Fruit fly (Drosophila melanogaster) whole organism, embryonic: ENCODE measurements around the gene Ire1.
A peak's percentile ranks its signal among the peaks of the same experiment; 100 is the strongest.

ENCODE experiments used
- Asciz ChIP-seq: fragments of 200-800 bp; sonication (Bioruptor generic); optimal IDR thresholded peaks from 2 replicates; lab custom pipeline; 2017; ENCODE audit warnings: missing biosample characterization, mild to moderate bottlenecking, missing genetic modification characterization, missing genetic modification reagents
- C15 ChIP-seq: fragments of 200-800 bp; sonication (Bioruptor generic); IDR thresholded peaks from 3 replicates; pipeline ENCODE4 v1.3.6; 2022; ENCODE audit warnings: missing biosample characterization, missing genetic modification characterization
- CG10462 ChIP-seq: fragments of 200-800 bp; sonication (Bioruptor generic); optimal IDR thresholded peaks from 2 replicates; lab custom pipeline; 2016; ENCODE audit warnings: missing biosample characterization, missing genetic modification characterization
- CG10979 ChIP-seq: fragments of 200-800 bp; sonication (Bioruptor generic); optimal IDR thresholded peaks from 2 replicates; lab custom pipeline; 2018; ENCODE audit warnings: missing biosample characterization, mild to moderate bottlenecking, missing genetic modification characterization, moderate library complexity
- CG11695 ChIP-seq: fragments of 200-800 bp; sonication (Bioruptor generic); IDR thresholded peaks from 3 replicates; pipeline ENCODE4 v1.3.6; 2022; ENCODE audit warnings: missing biosample characterization, missing genetic modification characterization
- CG12155 ChIP-seq: fragments of 200-800 bp; sonication (Bioruptor generic); optimal IDR thresholded peaks from 3 replicates; lab custom pipeline; 2016; ENCODE audit warnings: missing biosample characterization, missing genetic modification characterization
- CG13123 ChIP-seq: fragments of 200-800 bp; sonication (Bioruptor generic); optimal IDR thresholded peaks from 2 replicates; lab custom pipeline; 2016; ENCODE audit warnings: missing biosample characterization, missing genetic modification characterization
- CG13424 ChIP-seq: fragments of 200-800 bp; sonication (Bioruptor generic); optimal IDR thresholded peaks from 2 replicates; lab custom pipeline; 2019; ENCODE audit warnings: missing biosample characterization, mild to moderate bottlenecking, missing genetic modification characterization, moderate library complexity
- CG17568 ChIP-seq: fragments of 200-800 bp; sonication (Bioruptor generic); optimal IDR thresholded peaks from 2 replicates; lab custom pipeline; 2018; ENCODE audit warnings: missing biosample characterization, mild to moderate bottlenecking, missing genetic modification characterization, moderate library complexity
- CG2116 ChIP-seq: fragments of 200-800 bp; sonication (Bioruptor generic); optimal IDR thresholded peaks from 3 replicates; lab custom pipeline; 2018; ENCODE audit warnings: missing biosample characterization, mild to moderate bottlenecking, missing genetic modification characterization
- CG2678 ChIP-seq: fragments of 200-800 bp; sonication (Bioruptor generic); optimal IDR thresholded peaks from 3 replicates; lab custom pipeline; 2019; ENCODE audit warnings: missing biosample characterization, mild to moderate bottlenecking, missing genetic modification characterization, moderate library complexity
- CG31441 ChIP-seq: fragments of 200-800 bp; sonication (Bioruptor generic); IDR thresholded peaks from 2 replicates; pipeline ENCODE4 v1.3.6; 2022; ENCODE audit warnings: missing biosample characterization, missing genetic modification characterization
- CG4730 ChIP-seq: fragments of 200-800 bp; sonication (Bioruptor generic); IDR thresholded peaks from 2 replicates; pipeline ENCODE4 v1.3.6; 2022; ENCODE audit warnings: missing biosample characterization, missing genetic modification characterization
- CG5180 ChIP-seq: fragments of 200-800 bp; sonication (Bioruptor generic); optimal IDR thresholded peaks from 3 replicates; lab custom pipeline; 2017; ENCODE audit warnings: missing biosample characterization, missing genetic modification characterization, mild to moderate bottlenecking, moderate library complexity, missing genetic modification reagents
- CG6854 ChIP-seq: fragments of 200-800 bp; sonication (Bioruptor generic); optimal IDR thresholded peaks from 3 replicates; lab custom pipeline; 2017; ENCODE audit warnings: missing biosample characterization, mild to moderate bottlenecking, missing genetic modification characterization
- CG7372 ChIP-seq: fragments of 200-800 bp; sonication (Bioruptor generic); IDR thresholded peaks from 2 replicates; pipeline ENCODE4 v1.3.6; 2022; ENCODE audit warnings: missing biosample characterization, missing genetic modification characterization
- Chrac-16 ChIP-seq: fragments of 200-800 bp; sonication (Bioruptor generic); optimal IDR thresholded peaks from 3 replicates; lab custom pipeline; 2016; ENCODE audit warnings: missing biosample characterization, missing genetic modification characterization
- CoRest ChIP-seq: fragments of 200-800 bp; sonication (Bioruptor generic); optimal IDR thresholded peaks from 3 replicates; lab custom pipeline; 2018; ENCODE audit warnings: missing biosample characterization, mild to moderate bottlenecking, missing genetic modification characterization, moderate library complexity
- Dip3 ChIP-seq: fragments of 200-800 bp; sonication (Bioruptor generic); optimal IDR thresholded peaks from 3 replicates; lab custom pipeline; 2016; ENCODE audit warnings: missing biosample characterization, missing genetic modification characterization
- Fer2 ChIP-seq: fragments of 200-800 bp; sonication (Bioruptor generic); optimal IDR thresholded peaks from 2 replicates; lab custom pipeline; 2018; ENCODE audit warnings: missing biosample characterization, mild to moderate bottlenecking, missing genetic modification characterization, moderate library complexity
- Myb ChIP-seq: fragments of 200-800 bp; sonication (Bioruptor generic); optimal IDR thresholded peaks from 2 replicates; lab custom pipeline; 2016; ENCODE audit warnings: missing biosample characterization, missing genetic modification characterization
- Nf-YB ChIP-seq: fragments of 200-800 bp; sonication (Bioruptor generic); optimal IDR thresholded peaks from 3 replicates; lab custom pipeline; 2019; ENCODE audit warnings: missing biosample characterization, mild to moderate bottlenecking, missing genetic modification characterization, moderate library complexity
- Nf-YC ChIP-seq: fragments of 200-800 bp; optimal IDR thresholded peaks from 3 replicates; lab custom pipeline; 2019; ENCODE audit warnings: missing biosample characterization, mild to moderate bottlenecking, missing genetic modification characterization, moderate library complexity
- Oaz ChIP-seq: fragments of 200-800 bp; sonication (Bioruptor generic); IDR thresholded peaks from 2 replicates; pipeline ENCODE4 v1.3.6; 2022; ENCODE audit warnings: missing biosample characterization, missing genetic modification characterization
- Stat92E ChIP-seq, 3 experiments: fragments of >200 bp in 2 of 3; fragments of 200-800 bp in 1 of 3; sonication (Bioruptor generic) in 1 of 3; optimal IDR thresholded peaks; 2 replicates each; lab custom pipeline; 2017 to 2019; ENCODE audit warnings: missing biosample characterization in 3 of 3, missing genetic modification characterization in 3 of 3, mild to moderate bottlenecking in 1 of 3, moderate library complexity in 1 of 3
- abd-A ChIP-seq: fragments of 200-800 bp; sonication (Bioruptor generic); optimal IDR thresholded peaks from 3 replicates; lab custom pipeline; 2019; ENCODE audit warnings: missing biosample characterization, mild to moderate bottlenecking, missing genetic modification characterization, moderate library complexity
- btn ChIP-seq: fragments of 200-800 bp; sonication (Bioruptor generic); optimal IDR thresholded peaks from 2 replicates; lab custom pipeline; 2016; ENCODE audit warnings: missing biosample characterization, missing genetic modification characterization
- cato ChIP-seq: fragments of 200-800 bp; sonication (Bioruptor generic); optimal IDR thresholded peaks from 2 replicates; lab custom pipeline; 2016; ENCODE audit warnings: missing biosample characterization, missing genetic modification characterization, borderline replicate concordance
- crc ChIP-seq: fragments of 200-800 bp; sonication (Bioruptor generic); optimal IDR thresholded peaks from 2 replicates; lab custom pipeline; 2016; ENCODE audit warnings: missing biosample characterization, missing genetic modification characterization
- cwo ChIP-seq: fragments of 200-800 bp; sonication (Bioruptor generic); optimal IDR thresholded peaks from 3 replicates; lab custom pipeline; 2017; ENCODE audit warnings: missing biosample characterization, missing genetic modification characterization, mild to moderate bottlenecking, moderate library complexity, missing genetic modification reagents
- da ChIP-seq: fragments of 200-800 bp; sonication (Bioruptor generic); optimal IDR thresholded peaks from 2 replicates; lab custom pipeline; 2016; ENCODE audit warnings: missing biosample characterization, missing genetic modification characterization
- emc ChIP-seq: fragments of 200-800 bp; sonication (Bioruptor generic); optimal IDR thresholded peaks from 2 replicates; lab custom pipeline; 2016; ENCODE audit warnings: missing biosample characterization, missing genetic modification characterization
- en ChIP-seq: fragments of 200-800 bp; sonication (Bioruptor generic); optimal IDR thresholded peaks from 2 replicates; lab custom pipeline; 2016; ENCODE audit warnings: missing biosample characterization, missing genetic modification characterization
- ham ChIP-seq: fragments of 200-800 bp; sonication (Bioruptor generic); IDR thresholded peaks from 2 replicates; pipeline ENCODE4 v1.3.6; 2022; ENCODE audit warnings: missing biosample characterization, missing genetic modification characterization
- ind ChIP-seq: fragments of 200-800 bp; sonication (Bioruptor generic); optimal IDR thresholded peaks from 3 replicates; lab custom pipeline; 2016; ENCODE audit warnings: missing biosample characterization, missing genetic modification characterization
- jing ChIP-seq: fragments of 200-800 bp; sonication (Bioruptor generic); optimal IDR thresholded peaks from 2 replicates; lab custom pipeline; 2018; ENCODE audit warnings: missing biosample characterization, mild to moderate bottlenecking, missing genetic modification characterization
- knrl ChIP-seq: fragments of 200-800 bp; sonication (Bioruptor generic); IDR thresholded peaks from 3 replicates; pipeline ENCODE4 v1.3.6; 2022; ENCODE audit warnings: missing biosample characterization, missing genetic modification characterization; ENCODE audit not compliant: partially characterized antibody
- lola ChIP-seq, 3 experiments: fragments of >200 bp in 2 of 3; fragments of 200-800 bp in 1 of 3; sonication (Bioruptor generic) in 1 of 3; optimal IDR thresholded peaks; 2 replicates each; lab custom pipeline; 2017 to 2019; ENCODE audit warnings: missing biosample characterization in 3 of 3, missing genetic modification characterization in 3 of 3, mild to moderate bottlenecking in 1 of 3, moderate library complexity in 1 of 3
- lov ChIP-seq, 2 experiments: fragments of 200-800 bp in 1 of 2; fragments of >200 bp in 1 of 2; sonication (Bioruptor generic) in 1 of 2; IDR thresholded peaks in 1 of 2; optimal IDR thresholded peaks in 1 of 2; 2 replicates in 1 of 2; 3 replicates in 1 of 2; pipeline versions ENCODE4 v1.3.6 to Lab custom; 2017 to 2022; ENCODE audit warnings: missing biosample characterization in 1 of 2, missing genetic modification characterization in 1 of 2
- pho ChIP-seq: fragments of 200-800 bp; sonication (Bioruptor generic); optimal IDR thresholded peaks from 2 replicates; lab custom pipeline; 2016; ENCODE audit warnings: missing biosample characterization, missing genetic modification characterization
- prd ChIP-seq, 3 experiments: fragments of >200 bp in 2 of 3; fragments of 200-800 bp in 1 of 3; sonication (Bioruptor generic) in 1 of 3; optimal IDR thresholded peaks in 2 of 3; IDR thresholded peaks in 1 of 3; 2 replicates in 2 of 3; 3 replicates in 1 of 3; pipeline versions ENCODE4 v1.3.6 to Lab custom; 2017 to 2022; ENCODE audit warnings: missing biosample characterization in 1 of 3, missing genetic modification characterization in 1 of 3
- sens-2 ChIP-seq: fragments of 200-800 bp; sonication (Bioruptor generic); IDR thresholded peaks from 2 replicates; pipeline ENCODE4 v1.3.6; 2022; ENCODE audit warnings: missing biosample characterization, missing genetic modification characterization
- shn ChIP-seq: fragments of 200-800 bp; sonication (Bioruptor generic); optimal IDR thresholded peaks from 3 replicates; lab custom pipeline; 2016; ENCODE audit warnings: missing biosample characterization, missing genetic modification characterization
- trem ChIP-seq: fragments of 200-800 bp; optimal IDR thresholded peaks from 3 replicates; lab custom pipeline; 2019; ENCODE audit warnings: missing biosample characterization, mild to moderate bottlenecking, missing genetic modification characterization, moderate library complexity
- usp ChIP-seq: fragments of >200 bp; optimal IDR thresholded peaks from 2 replicates; lab custom pipeline; 2017; ENCODE audit warnings: missing biosample characterization, missing genetic modification characterization
- wdn ChIP-seq: fragments of 200-800 bp; sonication (Bioruptor generic); IDR thresholded peaks from 2 replicates; pipeline ENCODE4 v1.3.6; 2022; ENCODE audit warnings: missing biosample characterization, missing genetic modification characterization
- wek ChIP-seq: fragments of 200-800 bp; sonication (Bioruptor generic); optimal IDR thresholded peaks from 3 replicates; lab custom pipeline; 2018; ENCODE audit warnings: missing biosample characterization, mild to moderate bottlenecking, missing genetic modification characterization, moderate library complexity
- yki ChIP-seq: fragments of >200 bp; optimal IDR thresholded peaks from 3 replicates; lab custom pipeline; 2018
- z ChIP-seq: fragments of 200-800 bp; sonication (Bioruptor generic); IDR thresholded peaks from 3 replicates; pipeline ENCODE4 v1.3.6; 2022; ENCODE audit warnings: missing biosample characterization, missing genetic modification characterization

Gene Ire1

dm6 chr3R:19904865-19905373 lies 43.8 kb upstream of the Ire1 start, which contains the start of the genes Surf6 and RhoGAP92B (continued):
- no peak for TF ChIP-seq CG5180
- peak in 1 of 3 experiments; percentile 71 for TF ChIP-seq Stat92E (GFP tag; optimal IDR thresholded peaks at IDR 0.05; lab: Kevin White, UChicago)
- TF ChIP-seq CG13424 (tag; lab: Kevin White, UChicago): peak; percentile 61
- TF ChIP-seq CG10979 (tag; lab: Kevin White, UChicago): peak; percentile 53
- TF ChIP-seq da: no peak
- TF ChIP-seq Asciz (GFP tag; lab: Kevin White, UChicago): peak; percentile 60
- no peak for TF ChIP-seq yki
- TF ChIP-seq ham (GFP tag; lab: Robert Waterston, UW): no peak
- peak; percentile 66 for TF ChIP-seq CoRest
- TF ChIP-seq lola (GFP tag; optimal IDR thresholded peaks at IDR 0.05; lab: Kevin White, UChicago): peak in 1 of 3 experiments; percentile 44
- peak; percentile 95 for TF ChIP-seq cwo (GFP tag; lab: Kevin White, UChicago)
- no peak for TF ChIP-seq Oaz (GFP tag; lab: Robert Waterston, UW)
- peak; percentile 53 for TF ChIP-seq CG10462 (GFP tag; lab: Kevin White, UChicago)
- no peak for TF ChIP-seq lov (optimal IDR thresholded peaks at IDR 0.05; lab: Kevin White, UChicago)
- no peak for TF ChIP-seq lov (GFP tag; IDR thresholded peaks at IDR 0.05; lab: Robert Waterston, UW)
- peak; percentile 22 for TF ChIP-seq crc (GFP tag; lab: Kevin White, UChicago)
- TF ChIP-seq C15 (GFP tag; lab: Robert Waterston, UW): no peak
- peak; percentile 61 for TF ChIP-seq Chrac-16
- TF ChIP-seq Nf-YB (GFP tag; lab: Kevin White, UChicago): peak; percentile 33
- TF ChIP-seq sens-2 (GFP tag; lab: Robert Waterston, UW): no peak
- TF ChIP-seq CG11695: 0 out of 3 replicates have a peak, but pooled peaks have one; percentile 25
- TF ChIP-seq Myb (GFP tag; lab: Kevin White, UChicago): peak; percentile 62
- TF ChIP-seq abd-A (tag; lab: Kevin White, UChicago): peak; percentile 11
- TF ChIP-seq CG17568 (GFP tag; lab: Kevin White, UChicago): peak; percentile 79
- TF ChIP-seq jing (GFP tag; lab: Kevin White, UChicago): no peak
- TF ChIP-seq Nf-YC (tag; lab: Kevin White, UChicago): peak; percentile 62
- TF ChIP-seq pho (GFP tag; lab: Kevin White, UChicago): peak; percentile 32
- no peak for TF ChIP-seq CG7372 (GFP tag; lab: Robert Waterston, UW)
- no peak for TF ChIP-seq btn (GFP tag; lab: Kevin White, UChicago)
- TF ChIP-seq Dip3: peak; percentile 64
- peak; percentile 24 for TF ChIP-seq shn (GFP tag; lab: Kevin White, UChicago)
- no peak for TF ChIP-seq z (GFP tag; lab: Robert Waterston, UW)
- peak; percentile 76 for TF ChIP-seq CG31441 (GFP tag; lab: Robert Waterston, UW)
- no peak for TF ChIP-seq cato (GFP tag; lab: Kevin White, UChicago)
- TF ChIP-seq CG12155: peak; percentile 56
- peak; percentile 62; the same call in 2 of the 3 replicates for TF ChIP-seq knrl (GFP tag; lab: Robert Waterston, UW)
- no peak for TF ChIP-seq CG4730
- TF ChIP-seq trem (tag; lab: Kevin White, UChicago): peak; percentile 89
- no peak for TF ChIP-seq usp
- TF ChIP-seq Fer2 (tag; lab: Kevin White, UChicago): peak; percentile 8
- peak; percentile 99 for TF ChIP-seq wek
- peak; percentile 54 for TF ChIP-seq ind
- no peak for TF ChIP-seq CG13123 (GFP tag; lab: Kevin White, UChicago)
- TF ChIP-seq emc (GFP tag; lab: Kevin White, UChicago): no peak
- TF ChIP-seq CG6854 (GFP tag; lab: Kevin White, UChicago): peak; percentile 11
- peak; percentile 64 for TF ChIP-seq CG2678 (tag; lab: Kevin White, UChicago)
- no peak for TF ChIP-seq wdn
- TF ChIP-seq prd (optimal IDR thresholded peaks at IDR 0.05; lab: Kevin White, UChicago): no peak
- peak; percentile 62; the same call in 2 of the 3 replicates for TF ChIP-seq prd (GFP tag; IDR thresholded peaks at IDR 0.05; lab: Robert Waterston, UW)
- TF ChIP-seq en (GFP tag; lab: Kevin White, UChicago): peak; percentile 49
- peak; percentile 69 for TF ChIP-seq CG2116 (GFP tag; lab: Kevin White, UChicago)
